Worm (Caenorhabditis elegans): ENCODE data around the gene DH11.5.

- TF ChIP-seq pros-1 (tag; optimal IDR thresholded peaks at IDR 0.05) (no peak), hlh-8 (tag; optimal IDR thresholded peaks at IDR 0.05) (no peak), pha-4 (tag; optimal IDR thresholded peaks at IDR 0.05) (no peak), elt-2 (tag; optimal IDR thresholded peaks at IDR 0.05) (no peak), tbx-2 (tag; optimal IDR thresholded peaks at IDR 0.05) (no peak)
Measured at ce11 chrII:7940848-7941247, 35.6 kb upstream of the DH11.5 start, which contains the start of gene ZK669.3.

Measured in whole organism, late embryonic.